Fruit fly (Drosophila melanogaster) Kc167 (cell line): ENCODE measurements around the gene CG34125.

Source experiments
- Sin3A ChIP-seq: fragments of >200 bp; optimal IDR thresholded peaks from 2 replicates; lab custom pipeline; 2018; ENCODE audit warnings: missing external identifiers
- h ChIP-seq: fragments of >200 bp; optimal IDR thresholded peaks from 3 replicates; lab custom pipeline; 2018; ENCODE audit warnings: missing external identifiers
- insv ChIP-seq: fragments of >200 bp; optimal IDR thresholded peaks from 3 replicates; lab custom pipeline; 2018; ENCODE audit warnings: missing external identifiers
- psq ChIP-seq: fragments of >200 bp; optimal IDR thresholded peaks from 2 replicates; lab custom pipeline; 2017; ENCODE audit warnings: missing external identifiers
- ttk ChIP-seq: sonication (Bioruptor generic); optimal IDR thresholded peaks from 2 replicates; lab custom pipeline; 2017; ENCODE audit warnings: missing external identifiers

dm6 chr2L:4998260-4998560 lies 32.7 kb downstream of the CG34125 start:
- TF ChIP-seq psq (lab: Kevin White, UChicago) (no peak), h (lab: Kevin White, UChicago) (no peak), Sin3A (lab: Kevin White, UChicago) (no peak), insv (lab: Kevin White, UChicago) (no peak), ttk (no peak)
